Worm (Caenorhabditis elegans): Measurements from ENCODE around the gene inpp-5K.

- TF ChIP-seq klf-2 (GFP tag; conservative IDR thresholded peaks at IDR 0.05) (no peak), flt-1 (GFP tag; IDR thresholded peaks at IDR 0.05) (no peak), ztf-23 (GFP tag; IDR thresholded peaks at IDR 0.05) (no peak)
These were observed 23.4 kb downstream of the inpp-5K start, which contains the start of gene hsp-12.2 for ce11 chrIII:8137777-8138176.

Measured in whole organism, midembryonic.